Worm (Caenorhabditis elegans): ENCODE measurements around the gene F43C9.2.

- no peak for TF ChIP-seq ztf-29 (GFP tag; IDR thresholded peaks at IDR 0.05)
- no peak for TF ChIP-seq tab-1 (GFP tag; IDR thresholded peaks at IDR 0.05)
- no peak for TF ChIP-seq klf-2 (GFP tag; conservative IDR thresholded peaks at IDR 0.05)
- TF ChIP-seq med-1 (GFP tag; optimal IDR thresholded peaks at IDR 0.05; ENCODE audit: insufficient read depth), result no peak
- peak; percentile 18; the same call in 1 of the 2 replicates for TF ChIP-seq flt-1 (GFP tag; IDR thresholded peaks at IDR 0.05)
- no peak for TF ChIP-seq T22C8.4 (GFP tag; IDR thresholded peaks at IDR 0.05)
- no peak for TF ChIP-seq cog-1 (tag; optimal IDR thresholded peaks at IDR 0.05)
- TF ChIP-seq ref-1 (GFP tag; conservative IDR thresholded peaks at IDR 0.05), result no peak
- TF ChIP-seq ztf-23 (GFP tag; IDR thresholded peaks at IDR 0.05), result no peak
Measured at ce11 chrX:4809753-4810424, 26.5 kb downstream of the F43C9.2 start.
